Worm (Caenorhabditis elegans): ENCODE data around the gene C45B11.8.

DNA sequence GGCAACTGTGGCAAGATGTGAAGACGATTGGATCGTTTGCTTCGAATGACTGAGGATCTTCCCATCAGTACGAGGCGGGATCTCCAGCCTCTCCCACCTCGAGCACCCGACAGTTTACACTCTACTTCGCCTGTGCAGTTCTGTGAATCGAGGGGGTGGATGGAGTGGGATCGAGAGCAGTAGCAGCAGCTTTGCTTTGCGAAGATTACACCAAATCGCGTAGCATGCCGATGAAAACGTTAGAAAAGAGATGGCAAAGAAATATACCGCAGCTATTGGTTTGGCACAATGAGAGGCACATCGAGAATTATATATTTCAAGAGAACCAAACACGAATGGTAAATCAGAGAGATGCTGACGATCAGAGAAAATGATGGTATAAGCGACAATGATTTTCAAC lies 33.9 kb downstream of the C45B11.8 start, which contains the start of gene act-3:
- TF ChIP-seq dve-1 (tag; optimal IDR thresholded peaks at IDR 0.05), result no peak
- TF ChIP-seq dmd-4 (tag; optimal IDR thresholded peaks at IDR 0.05; ENCODE audit: borderline replicate concordance), result no peak
- TF ChIP-seq unc-86 (tag; optimal IDR thresholded peaks at IDR 0.05), result no peak
- no peak for TF ChIP-seq pha-4 (tag; optimal IDR thresholded peaks at IDR 0.05)
- TF ChIP-seq eyg-1 (tag; optimal IDR thresholded peaks at IDR 0.05), result no peak
- no peak for TF ChIP-seq npax-4 (tag; optimal IDR thresholded peaks at IDR 0.05)
- no peak for TF ChIP-seq fkh-6 (tag; optimal IDR thresholded peaks at IDR 0.05)
- TF ChIP-seq lin-11 (tag; optimal IDR thresholded peaks at IDR 0.05), result no peak
- TF ChIP-seq ets-4 (tag; optimal IDR thresholded peaks at IDR 0.05), result no peak
- TF ChIP-seq pqm-1 (tag; optimal IDR thresholded peaks at IDR 0.05), result no peak
- TF ChIP-seq zip-5 (tag; optimal IDR thresholded peaks at IDR 0.05), result no peak
